Fruit fly (Drosophila melanogaster) whole organism, embryonic: ENCODE measurements around the gene Ttc19.
A peak's percentile ranks its signal among the peaks of the same experiment; 100 is the strongest.

Experiments
- Asciz ChIP-seq: fragments of 200-800 bp; sonication (Bioruptor generic); optimal IDR thresholded peaks from 2 replicates; lab custom pipeline; 2017; ENCODE audit warnings: missing biosample characterization, mild to moderate bottlenecking, missing genetic modification characterization, missing genetic modification reagents
- CG10321 ChIP-seq: fragments of 200-800 bp; sonication (Bioruptor generic); IDR thresholded peaks from 2 replicates; pipeline ENCODE4 v1.3.6; 2022; ENCODE audit warnings: missing biosample characterization, missing genetic modification characterization
- CG10543 ChIP-seq: fragments of 200-800 bp; sonication (Bioruptor generic); optimal IDR thresholded peaks from 3 replicates; lab custom pipeline; 2017; ENCODE audit warnings: missing biosample characterization, mild to moderate bottlenecking, missing genetic modification characterization, moderate library complexity
- CG15696 ChIP-seq: fragments of 200-800 bp; sonication (Bioruptor generic); optimal IDR thresholded peaks from 2 replicates; lab custom pipeline; 2019; ENCODE audit warnings: missing biosample characterization, mild to moderate bottlenecking, missing genetic modification characterization, moderate library complexity
- CG17568 ChIP-seq: fragments of 200-800 bp; sonication (Bioruptor generic); optimal IDR thresholded peaks from 2 replicates; lab custom pipeline; 2018; ENCODE audit warnings: missing biosample characterization, mild to moderate bottlenecking, missing genetic modification characterization, moderate library complexity
- CG17802 ChIP-seq: fragments of 200-800 bp; sonication (Bioruptor generic); optimal IDR thresholded peaks from 2 replicates; lab custom pipeline; 2018; ENCODE audit warnings: missing biosample characterization, mild to moderate bottlenecking, missing genetic modification characterization, moderate library complexity
- CG17912 ChIP-seq: fragments of 200-800 bp; sonication (Bioruptor generic); optimal IDR thresholded peaks from 2 replicates; lab custom pipeline; 2018; ENCODE audit warnings: missing biosample characterization, mild to moderate bottlenecking, missing genetic modification characterization
- CG18599 ChIP-seq: fragments of 200-800 bp; sonication (Bioruptor generic); optimal IDR thresholded peaks from 3 replicates; lab custom pipeline; 2017; ENCODE audit warnings: missing biosample characterization, missing genetic modification characterization, mild to moderate bottlenecking, moderate library complexity, missing genetic modification reagents
- CG2199 ChIP-seq: fragments of 200-800 bp; sonication (Bioruptor generic); IDR thresholded peaks from 3 replicates; pipeline ENCODE4 v1.3.6; 2022; ENCODE audit warnings: missing biosample characterization, missing genetic modification characterization
- CG34376 ChIP-seq: fragments of 200-800 bp; sonication (Bioruptor generic); optimal IDR thresholded peaks from 2 replicates; lab custom pipeline; 2018; ENCODE audit warnings: missing biosample characterization, mild to moderate bottlenecking, missing genetic modification characterization
- CG42726 ChIP-seq: fragments of 200-800 bp; sonication (Bioruptor generic); IDR thresholded peaks from 2 replicates; pipeline ENCODE4 v1.3.6; 2022; ENCODE audit warnings: missing biosample characterization, missing genetic modification characterization; ENCODE audit not compliant: partially characterized antibody
- CG6813 ChIP-seq: fragments of 200-800 bp; sonication (Bioruptor generic); optimal IDR thresholded peaks from 2 replicates; lab custom pipeline; 2017; ENCODE audit warnings: missing biosample characterization, missing genetic modification characterization, mild to moderate bottlenecking, moderate library complexity, missing genetic modification reagents
- CTCF ChIP-seq: fragments of 200-800 bp; sonication (Bioruptor generic); optimal IDR thresholded peaks from 2 replicates; lab custom pipeline; 2017; ENCODE audit warnings: missing biosample characterization, mild to moderate bottlenecking, missing genetic modification characterization, moderate library complexity
- Drgx ChIP-seq: fragments of 200-800 bp; sonication (Bioruptor generic); IDR thresholded peaks from 2 replicates; pipeline ENCODE4 v1.3.6; 2022; ENCODE audit warnings: missing biosample characterization, missing genetic modification characterization
- GATAe ChIP-seq: fragments of 200-800 bp; sonication (Bioruptor generic); conservative IDR thresholded peaks from 2 replicates; pipeline ENCODE4 v1.3.6; 2022; ENCODE audit warnings: missing biosample characterization, missing genetic modification characterization
- H15 ChIP-seq: fragments of 200-800 bp; sonication (Bioruptor generic); IDR thresholded peaks from 3 replicates; pipeline ENCODE4 v1.3.6; 2022; ENCODE audit warnings: missing biosample characterization, missing genetic modification characterization
- HLH54F ChIP-seq: fragments of 200-800 bp; sonication (Bioruptor generic); optimal IDR thresholded peaks from 3 replicates; lab custom pipeline; 2016; ENCODE audit warnings: missing biosample characterization, missing genetic modification characterization
- Hey ChIP-seq: fragments of 200-800 bp; sonication (Bioruptor generic); optimal IDR thresholded peaks from 3 replicates; lab custom pipeline; 2018; ENCODE audit warnings: missing biosample characterization, mild to moderate bottlenecking, missing genetic modification characterization
- HmgZ ChIP-seq: fragments of 200-800 bp; sonication (Bioruptor generic); optimal IDR thresholded peaks from 2 replicates; lab custom pipeline; 2018; ENCODE audit warnings: missing biosample characterization, mild to moderate bottlenecking, missing genetic modification characterization
- Hr78 ChIP-seq, 2 experiments: fragments of 200-800 bp in 1 of 2; fragments of >200 bp in 1 of 2; sonication (Bioruptor generic) in 1 of 2; optimal IDR thresholded peaks; 2 replicates each; lab custom pipeline; 2017 to 2019; ENCODE audit warnings: missing biosample characterization in 2 of 2, missing genetic modification characterization in 2 of 2, mild to moderate bottlenecking in 1 of 2, moderate library complexity in 1 of 2
- Jarid2 ChIP-seq: fragments of 200-800 bp; sonication (Bioruptor generic); optimal IDR thresholded peaks from 3 replicates; lab custom pipeline; 2017; ENCODE audit warnings: mild to moderate bottlenecking, missing biosample characterization, missing genetic modification reagents, missing genetic modification characterization
- Nf-YB ChIP-seq: fragments of 200-800 bp; sonication (Bioruptor generic); optimal IDR thresholded peaks from 3 replicates; lab custom pipeline; 2019; ENCODE audit warnings: missing biosample characterization, mild to moderate bottlenecking, missing genetic modification characterization, moderate library complexity
- Nf-YC ChIP-seq: fragments of 200-800 bp; optimal IDR thresholded peaks from 3 replicates; lab custom pipeline; 2019; ENCODE audit warnings: missing biosample characterization, mild to moderate bottlenecking, missing genetic modification characterization, moderate library complexity
- Pdp1 ChIP-seq, 2 experiments: fragments of 200-800 bp; sonication (Bioruptor generic); optimal IDR thresholded peaks; 3 replicates each; lab custom pipeline; 2016; ENCODE audit warnings: missing biosample characterization in 2 of 2, missing genetic modification characterization in 2 of 2, mild to moderate bottlenecking in 1 of 2, moderate library complexity in 1 of 2
- Spps ChIP-seq: fragments of 200-800 bp; sonication (Bioruptor generic); optimal IDR thresholded peaks from 2 replicates; lab custom pipeline; 2018; ENCODE audit warnings: missing biosample characterization, mild to moderate bottlenecking, missing genetic modification characterization
- Tbp ChIP-seq: fragments of >200 bp; optimal IDR thresholded peaks from 2 replicates; lab custom pipeline; 2018; ENCODE audit warnings: missing biosample characterization, missing genetic modification characterization
- ac ChIP-seq: fragments of 200-800 bp; sonication (Bioruptor generic); optimal IDR thresholded peaks from 3 replicates; lab custom pipeline; 2017; ENCODE audit warnings: missing biosample characterization, mild to moderate bottlenecking, missing genetic modification characterization
- al ChIP-seq: fragments of 200-800 bp; sonication (Bioruptor generic); IDR thresholded peaks from 2 replicates; pipeline ENCODE4 v1.3.6; 2022; ENCODE audit warnings: missing biosample characterization, missing genetic modification characterization
- ase ChIP-seq: fragments of 200-800 bp; sonication (Bioruptor generic); IDR thresholded peaks from 3 replicates; pipeline ENCODE4 v1.3.6; 2022; ENCODE audit warnings: missing biosample characterization, missing genetic modification characterization
- cg ChIP-seq: fragments of 200-800 bp; sonication (Bioruptor generic); optimal IDR thresholded peaks from 3 replicates; lab custom pipeline; 2019; ENCODE audit warnings: missing biosample characterization, mild to moderate bottlenecking, missing genetic modification characterization, moderate library complexity
- chif ChIP-seq, 2 experiments: fragments of 200-800 bp; sonication (Bioruptor generic); optimal IDR thresholded peaks; 3 replicates each; lab custom pipeline; 2016; ENCODE audit warnings: missing biosample characterization in 2 of 2, missing genetic modification characterization in 2 of 2
- chinmo ChIP-seq: fragments of 200-800 bp; sonication (Bioruptor generic); IDR thresholded peaks from 4 replicates; pipeline ENCODE4 v1.3.6; 2022; ENCODE audit warnings: missing biosample characterization, missing genetic modification characterization; ENCODE audit not compliant: partially characterized antibody
- ci ChIP-seq: fragments of 200-800 bp; sonication (Bioruptor generic); IDR thresholded peaks from 3 replicates; pipeline ENCODE4 v1.3.6; 2022; ENCODE audit warnings: missing biosample characterization, missing genetic modification characterization
- exex ChIP-seq: fragments of 200-800 bp; sonication (Bioruptor generic); optimal IDR thresholded peaks from 4 replicates; lab custom pipeline; 2018; ENCODE audit warnings: missing biosample characterization, mild to moderate bottlenecking, missing genetic modification characterization, moderate library complexity
- fd102C ChIP-seq: fragments of 200-800 bp; sonication (Bioruptor generic); optimal IDR thresholded peaks from 2 replicates; lab custom pipeline; 2018; ENCODE audit warnings: missing biosample characterization, mild to moderate bottlenecking, missing genetic modification characterization, moderate library complexity
- ftz-f1 ChIP-seq: fragments of 200-800 bp; sonication (Bioruptor generic); optimal IDR thresholded peaks from 2 replicates; lab custom pipeline; 2016; ENCODE audit warnings: missing biosample characterization, missing genetic modification characterization
- gro ChIP-seq: fragments of 200-800 bp; sonication (Bioruptor generic); optimal IDR thresholded peaks from 2 replicates; lab custom pipeline; 2016; ENCODE audit warnings: missing biosample characterization, missing genetic modification characterization
- lab ChIP-seq: fragments of 200-800 bp; sonication (Bioruptor generic); optimal IDR thresholded peaks from 3 replicates; lab custom pipeline; 2017; ENCODE audit warnings: missing biosample characterization, missing genetic modification characterization, mild to moderate bottlenecking, moderate library complexity, missing genetic modification reagents
- mld ChIP-seq: fragments of 200-800 bp; sonication (Bioruptor generic); IDR thresholded peaks from 3 replicates; pipeline ENCODE4 v1.3.6; 2022; ENCODE audit warnings: missing biosample characterization, missing genetic modification characterization; ENCODE audit not compliant: partially characterized antibody
- nmo ChIP-seq: fragments of 200-800 bp; sonication (Bioruptor generic); optimal IDR thresholded peaks from 2 replicates; lab custom pipeline; 2018; ENCODE audit warnings: missing biosample characterization, mild to moderate bottlenecking, missing genetic modification characterization, moderate library complexity
- oc ChIP-seq: fragments of 200-800 bp; sonication (Bioruptor generic); optimal IDR thresholded peaks from 2 replicates; lab custom pipeline; 2018; ENCODE audit warnings: missing biosample characterization, mild to moderate bottlenecking, missing genetic modification characterization, moderate library complexity
- otp ChIP-seq: fragments of 200-800 bp; sonication (Bioruptor generic); IDR thresholded peaks from 3 replicates; pipeline ENCODE4, ENCODE4 v1.3.6; 2022; ENCODE audit warnings: missing biosample characterization, missing genetic modification characterization
- pho ChIP-seq: fragments of 200-800 bp; sonication (Bioruptor generic); optimal IDR thresholded peaks from 2 replicates; lab custom pipeline; 2016; ENCODE audit warnings: missing biosample characterization, missing genetic modification characterization
- ro ChIP-seq: fragments of 200-800 bp; sonication (Bioruptor generic); IDR thresholded peaks from 2 replicates; pipeline ENCODE4 v1.3.6; 2022; ENCODE audit warnings: missing biosample characterization, missing genetic modification characterization
- shn ChIP-seq: fragments of 200-800 bp; sonication (Bioruptor generic); optimal IDR thresholded peaks from 3 replicates; lab custom pipeline; 2016; ENCODE audit warnings: missing biosample characterization, missing genetic modification characterization
- sqz ChIP-seq: fragments of 200-800 bp; sonication (Bioruptor generic); optimal IDR thresholded peaks from 3 replicates; lab custom pipeline; 2018; ENCODE audit warnings: missing biosample characterization, mild to moderate bottlenecking, missing genetic modification characterization
- sug ChIP-seq: fragments of 200-800 bp; optimal IDR thresholded peaks from 2 replicates; lab custom pipeline; 2019; ENCODE audit warnings: missing biosample characterization, mild to moderate bottlenecking, missing genetic modification characterization, moderate library complexity

The Ttc19 gene

dm6 chr2L:18995660-18996417 lies 49.1 kb downstream of the Ttc19 start, which contains the start of gene CG10650:
Gene CG10650 (minus strand): TSS chr2L:18995934.
- TF ChIP-seq CTCF (GFP tag; lab: Kevin White, UChicago), result no peak
- no peak for TF ChIP-seq fd102C
- TF ChIP-seq pho (GFP tag; lab: Kevin White, UChicago), result no peak
- peak; percentile 36 for TF ChIP-seq Hey (tag; lab: Kevin White, UChicago)
- TF ChIP-seq Jarid2 (GFP tag; lab: Kevin White, UChicago), result peak; percentile 62
- TF ChIP-seq chif (GFP tag; optimal IDR thresholded peaks at IDR 0.05; lab: Kevin White, UChicago), result no peak
- no peak for TF ChIP-seq ro (GFP tag; lab: Robert Waterston, UW)
- TF ChIP-seq Spps (tag; lab: Kevin White, UChicago), result no peak
- TF ChIP-seq gro (GFP tag; lab: Kevin White, UChicago), result no peak
- TF ChIP-seq GATAe, result peak; percentile 37
- no peak for TF ChIP-seq CG15696 (tag; lab: Kevin White, UChicago)
- peak; percentile 5 for TF ChIP-seq CG6813 (GFP tag; lab: Kevin White, UChicago)
- no peak for TF ChIP-seq Drgx (GFP tag; lab: Robert Waterston, UW)
- peak; percentile 29 for TF ChIP-seq HmgZ
- TF ChIP-seq ase (GFP tag; lab: Robert Waterston, UW), result no peak
- no peak for TF ChIP-seq Asciz (GFP tag; lab: Kevin White, UChicago)
- 0 out of 3 replicates have a peak, but pooled peaks have one; percentile 19 for TF ChIP-seq otp (GFP tag; lab: Robert Waterston, UW)
- no peak for TF ChIP-seq al
- peak in 1 of 2 experiments; percentile 34 for TF ChIP-seq Pdp1 (GFP tag; optimal IDR thresholded peaks at IDR 0.05; lab: Kevin White, UChicago)
- peak; percentile 67 for TF ChIP-seq cg (GFP tag; lab: Kevin White, UChicago)
- TF ChIP-seq H15 (GFP tag; lab: Robert Waterston, UW), result no peak
- TF ChIP-seq Nf-YC, result peak; percentile 12
- TF ChIP-seq lab, result peak; percentile 47
- peak in 1 of 2 experiments; percentile 15 for TF ChIP-seq Hr78 (GFP tag; optimal IDR thresholded peaks at IDR 0.05; lab: Kevin White, UChicago)
- TF ChIP-seq CG17568, result no peak
- peak; percentile 10 for TF ChIP-seq Nf-YB (GFP tag; lab: Kevin White, UChicago)
- TF ChIP-seq chinmo (GFP tag; lab: Robert Waterston, UW), result peak; percentile 78; the same call in 2 of the 4 replicates
- TF ChIP-seq CG17802 (tag; lab: Kevin White, UChicago), result no peak
- TF ChIP-seq mld (GFP tag; lab: Robert Waterston, UW), result no peak
- TF ChIP-seq CG10321 (GFP tag; lab: Robert Waterston, UW), result no peak
- TF ChIP-seq CG2199 (GFP tag; lab: Robert Waterston, UW), result 0 out of 3 replicates have a peak, but pooled peaks have one; percentile 34
- peak; percentile 61 for TF ChIP-seq sqz (GFP tag; lab: Kevin White, UChicago)
- TF ChIP-seq CG10543 (GFP tag; lab: Kevin White, UChicago), result peak; percentile 64
- TF ChIP-seq ci (GFP tag; lab: Robert Waterston, UW), result no peak
- TF ChIP-seq Tbp, result no peak
- TF ChIP-seq CG18599 (GFP tag; lab: Kevin White, UChicago), result peak; percentile 13
- TF ChIP-seq ftz-f1 (GFP tag; lab: Kevin White, UChicago), result no peak
- no peak for TF ChIP-seq nmo (GFP tag; lab: Kevin White, UChicago)
- TF ChIP-seq ac (GFP tag; lab: Kevin White, UChicago), result no peak
- no peak for TF ChIP-seq oc
- no peak for TF ChIP-seq shn (GFP tag; lab: Kevin White, UChicago)
- peak; percentile 73 for TF ChIP-seq sug (tag; lab: Kevin White, UChicago)
- no peak for TF ChIP-seq CG17912 (GFP tag; lab: Kevin White, UChicago)
- TF ChIP-seq exex (tag; lab: Kevin White, UChicago), result peak; percentile 39
- TF ChIP-seq HLH54F (GFP tag; lab: Kevin White, UChicago), result no peak
- TF ChIP-seq CG34376 (GFP tag; lab: Kevin White, UChicago), result peak; percentile 17
- no peak for TF ChIP-seq CG42726 (GFP tag; lab: Robert Waterston, UW)
